Worm (Caenorhabditis elegans) whole organism, L4 larva: Measurements from ENCODE around the gene srh-146.

Experiments
- D1046.2 ChIP-seq: fragments of 200-800 bp; sonication (Bioruptor generic); IDR thresholded peaks from 2 replicates; pipeline ENCODE4 v1.3.6; 2022; ENCODE audit warnings: missing genetic modification characterization, missing compliant biosample characterization
- F44E2.7 ChIP-seq: fragments of 200-800 bp; sonication (Bioruptor generic); IDR thresholded peaks from 2 replicates; pipeline ENCODE4 v2.1.2; 2022; ENCODE audit warnings: missing genetic modification characterization, missing compliant biosample characterization
- T26A8.4 ChIP-seq: fragments of 200-800 bp; sonication (Bioruptor generic); IDR thresholded peaks from 2 replicates; pipeline ENCODE4 v1.3.6; 2022; ENCODE audit warnings: missing genetic modification characterization, missing compliant biosample characterization
- ZK546.5 ChIP-seq, 2 experiments: sonication (generic microtip); optimal IDR thresholded peaks; 2 replicates each; lab custom pipeline; 2017; ENCODE audit warnings: missing biosample characterization in 2 of 2, missing genetic modification characterization in 2 of 2
- aha-1 ChIP-seq: fragments of 150-350 bp; peaks from one replicate; lab custom pipeline; 2014; ENCODE audit warnings: missing biosample characterization, missing genetic modification characterization
- attf-4 ChIP-seq: sonication (generic microtip); optimal IDR thresholded peaks from 3 replicates; lab custom pipeline; 2017; ENCODE audit warnings: missing biosample characterization, missing genetic modification characterization
- ceh-44 ChIP-seq: fragments of 200-800 bp; sonication (Bioruptor generic); IDR thresholded peaks from 2 replicates; pipeline ENCODE4 v1.3.6; 2022; ENCODE audit warnings: missing genetic modification reagents, missing genetic modification characterization, missing compliant biosample characterization
- ctbp-1 ChIP-seq: fragments of 200-800 bp; sonication (Bioruptor generic); IDR thresholded peaks from 2 replicates; pipeline ENCODE4 v1.3.6; 2022; ENCODE audit warnings: missing genetic modification reagents, missing genetic modification characterization, missing compliant biosample characterization
- daf-16 ChIP-seq, 3 experiments: sonication (generic microtip); optimal IDR thresholded peaks; 2 replicates each; lab custom pipeline; 2016 to 2017; ENCODE audit warnings: missing genetic modification characterization in 3 of 3, missing genetic modification reagents in 3 of 3, mild to moderate bottlenecking in 2 of 3, missing compliant biosample characterization in 2 of 3, missing biosample characterization in 1 of 3, moderate library complexity in 1 of 3
- daf-19 ChIP-seq: fragments of 200-800 bp; sonication (Bioruptor generic); conservative IDR thresholded peaks from 2 replicates; pipeline ENCODE4 v1.3.6; 2022; ENCODE audit warnings: missing genetic modification characterization, missing compliant biosample characterization
- daf-8 ChIP-seq: fragments of 200-800 bp; sonication (Bioruptor generic); IDR thresholded peaks from 2 replicates; pipeline ENCODE4 v1.3.6; 2022; ENCODE audit warnings: missing genetic modification characterization, missing compliant biosample characterization
- dmd-6 ChIP-seq: fragments of 200-800 bp; sonication (Bioruptor generic); IDR thresholded peaks from 2 replicates; pipeline ENCODE4 v1.3.6; 2022; ENCODE audit warnings: missing genetic modification reagents, missing genetic modification characterization, missing compliant biosample characterization
- dmd-8 ChIP-seq: fragments of 200-800 bp; sonication (Bioruptor generic); IDR thresholded peaks from 2 replicates; pipeline ENCODE4 v1.3.6; 2022; ENCODE audit warnings: missing genetic modification characterization, missing compliant biosample characterization
- dve-1 ChIP-seq: sonication (generic microtip); optimal IDR thresholded peaks from 2 replicates; lab custom pipeline; 2017; ENCODE audit warnings: antibody characterized with exemption, mild to moderate bottlenecking, missing genetic modification characterization, missing compliant biosample characterization; ENCODE audit not compliant: insufficient read depth
- egl-43 ChIP-seq: fragments of 200-800 bp; sonication (Bioruptor generic); IDR thresholded peaks from 2 replicates; pipeline ENCODE4 v1.3.6; 2022; ENCODE audit warnings: missing genetic modification reagents, missing genetic modification characterization, missing compliant biosample characterization
- fkh-10 ChIP-seq: fragments of 150-350 bp; optimal IDR thresholded peaks from 2 replicates; lab custom pipeline; 2014; ENCODE audit warnings: missing biosample characterization, missing genetic modification reagents, missing genetic modification characterization
- gei-8 ChIP-seq: fragments of 200-800 bp; sonication (Bioruptor generic); optimal IDR thresholded peaks from 2 replicates; lab custom pipeline; 2018; ENCODE audit warnings: mild to moderate bottlenecking, missing genetic modification characterization, missing compliant biosample characterization
- hlh-11 ChIP-seq: fragments of 200-800 bp; sonication (Bioruptor generic); optimal IDR thresholded peaks from 2 replicates; lab custom pipeline; 2018; ENCODE audit warnings: mild to moderate bottlenecking, missing genetic modification characterization, missing compliant biosample characterization
- hmg-1.1 ChIP-seq: fragments of 200-800 bp; sonication (Bioruptor generic); IDR thresholded peaks from 2 replicates; pipeline ENCODE4 v1.3.6; 2022; ENCODE audit warnings: missing genetic modification reagents, missing genetic modification characterization, missing compliant biosample characterization
- lin-13 ChIP-seq: fragments of 150-350 bp; optimal IDR thresholded peaks from 2 replicates; lab custom pipeline; 2014; ENCODE audit warnings: missing biosample characterization, missing genetic modification reagents, missing genetic modification characterization
- lin-38 ChIP-seq: fragments of 200-800 bp; sonication (Bioruptor generic); IDR thresholded peaks from 2 replicates; pipeline ENCODE4 v1.3.6; 2022; ENCODE audit warnings: missing genetic modification reagents, missing genetic modification characterization, missing compliant biosample characterization
- lin-39 ChIP-seq: fragments of 150-350 bp; optimal IDR thresholded peaks from 2 replicates; lab custom pipeline; 2014; ENCODE audit warnings: missing biosample characterization, missing genetic modification reagents, missing genetic modification characterization
- mep-1 ChIP-seq: fragments of 150-350 bp; sonication (generic microtip); optimal IDR thresholded peaks from 3 replicates; lab custom pipeline; 2014; ENCODE audit warnings: missing biosample characterization, missing genetic modification characterization
- nhr-102 ChIP-seq: sonication (generic microtip); optimal IDR thresholded peaks from 2 replicates; lab custom pipeline; 2016; ENCODE audit warnings: mild to moderate bottlenecking, missing genetic modification characterization, moderate library complexity, missing compliant biosample characterization
- nhr-28 ChIP-seq: fragments of 150-350 bp; optimal IDR thresholded peaks from 2 replicates; lab custom pipeline; 2014; ENCODE audit warnings: missing biosample characterization, missing genetic modification characterization
- php-3 ChIP-seq: fragments of 200-800 bp; sonication (Bioruptor generic); IDR thresholded peaks from 2 replicates; pipeline ENCODE4 v1.3.6; 2022; ENCODE audit warnings: missing genetic modification reagents, missing genetic modification characterization, missing compliant biosample characterization
- pqm-1 ChIP-seq: sonication (generic microtip); optimal IDR thresholded peaks from 2 replicates; lab custom pipeline; 2017; ENCODE audit warnings: missing biosample characterization, missing genetic modification characterization
- saeg-2 ChIP-seq: fragments of 200-800 bp; sonication (Bioruptor generic); IDR thresholded peaks from 2 replicates; pipeline ENCODE4 v1.3.6; 2022; ENCODE audit warnings: missing genetic modification reagents, missing genetic modification characterization, missing compliant biosample characterization
- spr-3 ChIP-seq: fragments of 200-800 bp; sonication (Bioruptor generic); optimal IDR thresholded peaks from 2 replicates; lab custom pipeline; 2018; ENCODE audit warnings: mild to moderate bottlenecking, missing genetic modification characterization, missing compliant biosample characterization
- tra-1 ChIP-seq: fragments of 200-800 bp; sonication (Bioruptor generic); IDR thresholded peaks from 2 replicates; pipeline ENCODE4 v1.3.6; 2022; ENCODE audit warnings: missing genetic modification reagents, missing genetic modification characterization, missing compliant biosample characterization
- unc-62 ChIP-seq, 3 experiments: fragments of 150-350 bp in 1 of 3; sonication (generic microtip); optimal IDR thresholded peaks in 2 of 3; peaks in 1 of 3; 1 replicate in 1 of 3; 2 replicates in 2 of 3; lab custom pipeline; 2014 to 2017; ENCODE audit warnings: missing biosample characterization in 3 of 3, missing genetic modification characterization in 3 of 3, missing genetic modification reagents in 3 of 3, missing genotype in 1 of 3
- zfp-3 ChIP-seq: fragments of 200-800 bp; sonication (Bioruptor generic); conservative IDR thresholded peaks from 2 replicates; pipeline ENCODE4 v1.3.6; 2022; ENCODE audit warnings: missing genetic modification reagents, missing genetic modification characterization, missing compliant biosample characterization
- zip-11 ChIP-seq: fragments of 200-800 bp; sonication (Bioruptor generic); IDR thresholded peaks from 2 replicates; pipeline ENCODE4 v1.3.6; 2022; ENCODE audit warnings: missing genetic modification characterization, missing compliant biosample characterization
- ztf-11 ChIP-seq: fragments of 150-350 bp; optimal IDR thresholded peaks from 2 replicates; lab custom pipeline; 2014; ENCODE audit warnings: missing biosample characterization, missing genetic modification characterization

The srh-146 gene

DNA sequence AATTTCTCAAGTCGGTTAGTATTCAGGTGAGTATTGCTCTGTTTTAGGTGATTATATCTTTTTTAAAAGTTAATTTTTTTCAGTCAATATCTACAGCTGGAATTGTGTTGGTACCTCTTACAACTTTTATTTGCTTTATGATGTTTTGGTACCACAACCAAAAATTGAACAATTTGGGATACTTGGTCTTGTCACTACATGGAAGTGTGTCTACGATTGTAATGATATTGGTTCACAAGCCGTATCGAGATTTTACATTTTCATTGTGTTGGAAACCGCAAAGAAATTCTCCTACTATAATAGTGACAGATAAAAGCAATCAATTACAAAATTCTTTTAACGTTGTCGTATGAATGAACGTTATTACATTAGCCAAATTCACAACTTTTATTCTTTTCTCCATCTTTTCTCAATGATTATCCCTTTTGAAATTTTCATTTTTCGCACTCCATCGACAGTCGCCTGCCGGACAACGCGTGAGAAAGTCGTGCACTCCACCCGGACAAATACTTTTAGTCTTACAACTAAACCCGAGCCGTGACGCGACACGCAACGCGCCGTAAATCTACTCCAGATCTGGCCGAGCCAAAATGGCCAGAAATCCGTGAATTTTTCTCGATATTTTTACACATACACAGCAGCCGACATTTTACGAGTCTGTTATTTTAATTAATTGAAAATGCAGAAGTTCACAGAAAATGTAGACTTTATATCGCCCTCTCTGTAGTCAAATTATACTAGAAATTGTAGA lies 42.1 kb upstream of the srh-146 start:
- peak; percentile 53 for TF ChIP-seq lin-38
- peak; percentile 31; the same call in 1 of the 2 replicates for TF ChIP-seq T26A8.4 (GFP tag; lab: Robert Waterston, UW)
- TF ChIP-seq nhr-102: peak; percentile 17
- TF ChIP-seq spr-3 (GFP tag; lab: Kevin White, UChicago): no peak
- TF ChIP-seq dmd-6 (GFP tag; lab: Robert Waterston, UW): peak; percentile 31
- peak; percentile 52; the same call in 1 of the 2 replicates for TF ChIP-seq dmd-8 (GFP tag; lab: Robert Waterston, UW)
- no peak for TF ChIP-seq egl-43 (GFP tag; lab: Robert Waterston, UW)
- TF ChIP-seq aha-1 (tag; lab: Kevin White, UChicago): peak; percentile 95
- TF ChIP-seq attf-4 (tag; lab: Kevin White, UChicago): no peak
- TF ChIP-seq nhr-28 (tag; lab: Kevin White, UChicago): no peak
- peak; percentile 30 for TF ChIP-seq hlh-11 (tag; lab: Kevin White, UChicago)
- peak; percentile 42; the same call in 1 of the 2 replicates for TF ChIP-seq tra-1 (GFP tag; lab: Robert Waterston, UW)
- 0 out of 2 replicates have a peak, but pooled peaks have one; percentile 31 for TF ChIP-seq ctbp-1 (GFP tag; lab: Robert Waterston, UW)

DNA sequence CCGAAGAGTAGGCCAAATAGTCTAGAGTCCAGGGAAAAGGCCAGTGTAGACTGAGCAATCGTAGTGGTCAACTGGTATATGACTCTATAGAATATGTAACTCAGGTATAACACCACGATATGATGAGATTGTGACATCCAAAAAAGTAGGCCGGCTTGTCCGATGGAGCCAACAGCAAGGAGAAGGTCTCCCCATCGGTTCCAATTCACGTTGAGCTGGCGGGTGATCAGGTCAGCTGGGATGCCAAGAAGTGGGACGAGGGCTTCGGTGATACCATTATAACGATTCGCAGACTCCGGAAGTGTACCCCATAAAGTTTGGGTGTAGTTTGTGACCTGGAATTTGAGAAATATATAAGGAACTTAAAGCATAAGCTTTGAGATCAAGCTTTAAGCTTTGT lies 41.1 kb upstream of the srh-146 start:
- no peak for TF ChIP-seq fkh-10
- no peak for TF ChIP-seq daf-8
- TF ChIP-seq saeg-2 (GFP tag; lab: Robert Waterston, UW): no peak
- 0 out of 2 replicates have a peak, but pooled peaks have one; percentile 18 for TF ChIP-seq F44E2.7 (GFP tag; lab: Robert Waterston, UW)
- no peak for TF ChIP-seq zip-11
- TF ChIP-seq ceh-44: no peak
- no peak for TF ChIP-seq D1046.2 (GFP tag; lab: Robert Waterston, UW)
- TF ChIP-seq nhr-102: peak; percentile 17
- no peak for TF ChIP-seq mep-1
- no peak for TF ChIP-seq hmg-1.1
- TF ChIP-seq unc-62 (GFP tag; optimal IDR thresholded peaks at IDR 0.05 in 1 of 2; lab: Kevin White, UChicago): peak in 1 of 2 experiments; percentile 88
- no peak for TF ChIP-seq unc-62 (tag; optimal IDR thresholded peaks at IDR 0.05; lab: Kevin White, UChicago)

DNA sequence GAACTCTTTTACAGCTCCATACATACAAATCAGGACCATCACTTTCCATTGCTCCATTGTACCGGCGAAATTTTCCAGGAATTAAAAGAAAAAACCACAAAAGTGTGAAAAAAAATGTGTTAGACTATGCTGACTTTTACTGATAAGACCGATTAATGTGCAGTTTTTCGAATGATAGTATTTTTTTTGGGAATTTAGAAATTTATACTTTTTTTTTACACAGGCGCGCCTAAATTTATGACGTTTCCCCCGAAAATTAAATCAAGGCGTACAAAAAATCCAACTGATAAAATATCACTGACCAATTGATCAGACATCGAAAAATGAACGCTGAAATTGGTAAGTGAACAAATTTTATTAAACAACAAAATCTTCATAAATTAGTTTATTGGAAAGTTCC lies 38.6 kb upstream of the srh-146 start, which contains the start of gene folt-2:
Gene folt-2, minus strand, starts transcription at position 179 of the 400 bp plus-strand sequence.
- peak; percentile 37 for TF ChIP-seq hlh-11 (tag; lab: Kevin White, UChicago)
- no peak for TF ChIP-seq zfp-3 (GFP tag; lab: Robert Waterston, UW)
- TF ChIP-seq gei-8 (GFP tag; lab: Kevin White, UChicago): no peak
- TF ChIP-seq dve-1 (tag; lab: Kevin White, UChicago): peak; percentile 74
- no peak for TF ChIP-seq nhr-28 (tag; lab: Kevin White, UChicago)
- no peak for TF ChIP-seq egl-43 (GFP tag; lab: Robert Waterston, UW)
- no peak for TF ChIP-seq ztf-11
- no peak for TF ChIP-seq daf-16 (GFP tag; optimal IDR thresholded peaks at IDR 0.05; lab: Kevin White, UChicago)
- peak; percentile 48 for TF ChIP-seq daf-16 (tag; optimal IDR thresholded peaks at IDR 0.05; lab: Kevin White, UChicago)
- TF ChIP-seq php-3: peak; percentile 56; the same call in 1 of the 2 replicates
- no peak for TF ChIP-seq lin-13 (GFP tag; lab: Kevin White, UChicago)
- no peak for TF ChIP-seq ZK546.5 (tag; optimal IDR thresholded peaks at IDR 0.05; lab: Kevin White, UChicago)
- peak; percentile 16 for TF ChIP-seq mep-1
- TF ChIP-seq daf-19: no peak
- peak; percentile 72 for TF ChIP-seq dmd-6 (GFP tag; lab: Robert Waterston, UW)
- no peak for TF ChIP-seq lin-39 (tag; lab: Kevin White, UChicago)
- peak; percentile 25 for TF ChIP-seq pqm-1 (tag; lab: Kevin White, UChicago)
- TF ChIP-seq, all 104 proteins: peak for 7
